Fruit fly (Drosophila melanogaster) whole organism, embryonic: ENCODE measurements around the gene Nepl18.

Source experiments
- BEAF-32 ChIP-seq: fragments of 200-800 bp; sonication (Bioruptor generic); optimal IDR thresholded peaks from 3 replicates; lab custom pipeline; 2017; ENCODE audit warnings: missing biosample characterization, missing genetic modification characterization, mild to moderate bottlenecking, moderate library complexity, missing genetic modification reagents
- Bgb ChIP-seq: fragments of 200-800 bp; sonication (Bioruptor generic); IDR thresholded peaks from 2 replicates; pipeline ENCODE4 v1.3.6; 2022; ENCODE audit warnings: missing biosample characterization, missing genetic modification characterization; ENCODE audit not compliant: partially characterized antibody
- BtbVII ChIP-seq: fragments of 200-800 bp; sonication (Bioruptor generic); optimal IDR thresholded peaks from 3 replicates; lab custom pipeline; 2017; ENCODE audit warnings: missing biosample characterization, mild to moderate bottlenecking, missing genetic modification characterization
- C15 ChIP-seq: fragments of 200-800 bp; sonication (Bioruptor generic); IDR thresholded peaks from 3 replicates; pipeline ENCODE4 v1.3.6; 2022; ENCODE audit warnings: missing biosample characterization, missing genetic modification characterization
- CG11093 ChIP-seq: fragments of 200-800 bp; sonication (Bioruptor generic); IDR thresholded peaks from 3 replicates; pipeline ENCODE4 v1.3.6; 2022; ENCODE audit warnings: missing biosample characterization, missing genetic modification characterization
- CG11723 ChIP-seq: fragments of 200-800 bp; sonication (Bioruptor generic); optimal IDR thresholded peaks from 2 replicates; lab custom pipeline; 2017; ENCODE audit warnings: missing biosample characterization, mild to moderate bottlenecking, missing genetic modification characterization
- CG13123 ChIP-seq: fragments of 200-800 bp; sonication (Bioruptor generic); optimal IDR thresholded peaks from 2 replicates; lab custom pipeline; 2016; ENCODE audit warnings: missing biosample characterization, missing genetic modification characterization
- CG15514 ChIP-seq: fragments of 200-800 bp; sonication (Bioruptor generic); optimal IDR thresholded peaks from 3 replicates; lab custom pipeline; 2017; ENCODE audit warnings: missing biosample characterization, missing genetic modification characterization, mild to moderate bottlenecking, moderate library complexity, missing genetic modification reagents
- CG17802 ChIP-seq: fragments of 200-800 bp; sonication (Bioruptor generic); optimal IDR thresholded peaks from 2 replicates; lab custom pipeline; 2018; ENCODE audit warnings: missing biosample characterization, mild to moderate bottlenecking, missing genetic modification characterization, moderate library complexity
- CG18011 ChIP-seq: fragments of 200-800 bp; sonication (Bioruptor generic); optimal IDR thresholded peaks from 2 replicates; lab custom pipeline; 2017; ENCODE audit warnings: missing biosample characterization, missing genetic modification characterization, mild to moderate bottlenecking, moderate library complexity, missing genotype
- CG2202 ChIP-seq: fragments of 200-800 bp; sonication (Bioruptor generic); optimal IDR thresholded peaks from 2 replicates; lab custom pipeline; 2018; ENCODE audit warnings: missing biosample characterization, mild to moderate bottlenecking, missing genetic modification characterization
- CG30403 ChIP-seq: fragments of 200-800 bp; sonication (Bioruptor generic); optimal IDR thresholded peaks from 3 replicates; lab custom pipeline; 2016; ENCODE audit warnings: missing biosample characterization, missing genetic modification characterization
- CG32772 ChIP-seq: fragments of 200-800 bp; sonication (Bioruptor generic); IDR thresholded peaks from 2 replicates; pipeline ENCODE4 v1.3.6; 2022; ENCODE audit warnings: missing biosample characterization, missing genetic modification characterization
- CG4404 ChIP-seq: fragments of 200-800 bp; sonication (Bioruptor generic); IDR thresholded peaks from 2 replicates; pipeline ENCODE4 v1.3.6; 2022; ENCODE audit warnings: missing biosample characterization, missing genetic modification characterization
- CG4617 ChIP-seq: fragments of 200-800 bp; sonication (Bioruptor generic); optimal IDR thresholded peaks from 3 replicates; lab custom pipeline; 2016; ENCODE audit warnings: missing biosample characterization, missing genetic modification characterization, borderline replicate concordance
- CG4730 ChIP-seq: fragments of 200-800 bp; sonication (Bioruptor generic); IDR thresholded peaks from 2 replicates; pipeline ENCODE4 v1.3.6; 2022; ENCODE audit warnings: missing biosample characterization, missing genetic modification characterization
- CG6765 ChIP-seq: fragments of 200-800 bp; sonication (Bioruptor generic); optimal IDR thresholded peaks from 3 replicates; lab custom pipeline; 2017; ENCODE audit warnings: missing biosample characterization, mild to moderate bottlenecking, missing genetic modification characterization
- CG7372 ChIP-seq: fragments of 200-800 bp; sonication (Bioruptor generic); IDR thresholded peaks from 2 replicates; pipeline ENCODE4 v1.3.6; 2022; ENCODE audit warnings: missing biosample characterization, missing genetic modification characterization
- CG9932 ChIP-seq: fragments of 200-800 bp; sonication (Bioruptor generic); IDR thresholded peaks from 2 replicates; pipeline ENCODE4 v1.3.6; 2022; ENCODE audit warnings: missing biosample characterization, missing genetic modification characterization
- Chrac-16 ChIP-seq: fragments of 200-800 bp; sonication (Bioruptor generic); optimal IDR thresholded peaks from 3 replicates; lab custom pipeline; 2016; ENCODE audit warnings: missing biosample characterization, missing genetic modification characterization
- CkIIα-i1 ChIP-seq: fragments of 200-800 bp; sonication (Bioruptor generic); IDR thresholded peaks from 2 replicates; pipeline ENCODE4 v1.3.6; 2022; ENCODE audit warnings: missing biosample characterization, missing genetic modification characterization
- D19B ChIP-seq: fragments of 200-800 bp; sonication (Bioruptor generic); optimal IDR thresholded peaks from 2 replicates; lab custom pipeline; 2017; ENCODE audit warnings: missing biosample characterization, mild to moderate bottlenecking, missing genetic modification characterization
- Fer3 ChIP-seq: fragments of 200-800 bp; sonication (Bioruptor generic); optimal IDR thresholded peaks from 2 replicates; lab custom pipeline; 2018; ENCODE audit warnings: missing biosample characterization, mild to moderate bottlenecking, missing genetic modification characterization, moderate library complexity
- MBD-R2 ChIP-seq: fragments of 200-800 bp; sonication (Bioruptor generic); IDR thresholded peaks from 2 replicates; pipeline ENCODE4 v1.3.6; 2022; ENCODE audit warnings: missing biosample characterization, missing genetic modification characterization
- Mad ChIP-seq: fragments of 200-800 bp; sonication (Bioruptor generic); optimal IDR thresholded peaks from 2 replicates; lab custom pipeline; 2016; ENCODE audit warnings: missing biosample characterization, missing genetic modification characterization
- Med ChIP-seq: fragments of 200-800 bp; sonication (Bioruptor generic); peaks from one replicate; lab custom pipeline; 2016; ENCODE audit warnings: missing biosample characterization, missing genetic modification characterization, mild to moderate bottlenecking, inconsistent platforms, moderate library complexity
- NfI ChIP-seq: fragments of 200-800 bp; sonication (Bioruptor generic); optimal IDR thresholded peaks from 3 replicates; lab custom pipeline; 2018; ENCODE audit warnings: missing biosample characterization, mild to moderate bottlenecking, missing genetic modification characterization, moderate library complexity
- Oli ChIP-seq: fragments of 200-800 bp; sonication (Bioruptor generic); optimal IDR thresholded peaks from 2 replicates; lab custom pipeline; 2018; ENCODE audit warnings: missing biosample characterization, mild to moderate bottlenecking, missing genetic modification characterization, moderate library complexity
- Ssrp ChIP-seq: fragments of 200-800 bp; sonication (Bioruptor generic); optimal IDR thresholded peaks from 2 replicates; lab custom pipeline; 2018; ENCODE audit warnings: missing biosample characterization, mild to moderate bottlenecking, missing genetic modification characterization, moderate library complexity
- bsh ChIP-seq, 2 experiments: fragments of 200-800 bp; sonication (Bioruptor generic); optimal IDR thresholded peaks; 2 replicates each; lab custom pipeline; 2017 to 2018; ENCODE audit warnings: mild to moderate bottlenecking in 2 of 2, missing biosample characterization in 2 of 2, missing genetic modification characterization in 2 of 2, moderate library complexity in 1 of 2
- corto ChIP-seq: fragments of 200-800 bp; sonication (Bioruptor generic); optimal IDR thresholded peaks from 2 replicates; lab custom pipeline; 2016; ENCODE audit warnings: missing biosample characterization, mild to moderate bottlenecking, missing genetic modification characterization, moderate library complexity
- crol ChIP-seq: fragments of 200-800 bp; sonication (Bioruptor generic); IDR thresholded peaks from 2 replicates; pipeline ENCODE4 v1.3.6; 2022; ENCODE audit warnings: missing biosample characterization, missing genetic modification characterization
- da ChIP-seq: fragments of 200-800 bp; sonication (Bioruptor generic); optimal IDR thresholded peaks from 2 replicates; lab custom pipeline; 2016; ENCODE audit warnings: missing biosample characterization, missing genetic modification characterization
- esg ChIP-seq: fragments of 200-800 bp; sonication (Bioruptor generic); conservative IDR thresholded peaks from 2 replicates; pipeline ENCODE4 v1.3.6; 2022; ENCODE audit warnings: missing biosample characterization, missing genetic modification characterization
- eve ChIP-seq, 2 experiments: fragments of >200 bp; optimal IDR thresholded peaks; 2 replicates each; lab custom pipeline; 2017; ENCODE audit warnings: missing biosample characterization in 2 of 2, missing genetic modification characterization in 2 of 2
- exex ChIP-seq: fragments of 200-800 bp; sonication (Bioruptor generic); optimal IDR thresholded peaks from 4 replicates; lab custom pipeline; 2018; ENCODE audit warnings: missing biosample characterization, mild to moderate bottlenecking, missing genetic modification characterization, moderate library complexity
- fd102C ChIP-seq: fragments of 200-800 bp; sonication (Bioruptor generic); optimal IDR thresholded peaks from 2 replicates; lab custom pipeline; 2018; ENCODE audit warnings: missing biosample characterization, mild to moderate bottlenecking, missing genetic modification characterization, moderate library complexity
- gsb ChIP-seq: fragments of 200-800 bp; sonication (Bioruptor generic); IDR thresholded peaks from 2 replicates; pipeline ENCODE4 v1.3.6; 2022; ENCODE audit warnings: missing biosample characterization, missing genetic modification characterization
- gt ChIP-seq: fragments of 200-800 bp; sonication (Bioruptor generic); IDR thresholded peaks from 2 replicates; pipeline ENCODE4 v1.3.6; 2022; ENCODE audit warnings: missing biosample characterization, missing genetic modification characterization
- kah ChIP-seq: fragments of 200-800 bp; sonication (Bioruptor generic); optimal IDR thresholded peaks from 2 replicates; lab custom pipeline; 2018; ENCODE audit warnings: missing biosample characterization, mild to moderate bottlenecking, missing genetic modification characterization
- lbe ChIP-seq: fragments of 200-800 bp; sonication (Bioruptor generic); optimal IDR thresholded peaks from 2 replicates; lab custom pipeline; 2016; ENCODE audit warnings: missing biosample characterization, mild to moderate bottlenecking, missing genetic modification characterization
- org-1 ChIP-seq: fragments of 200-800 bp; sonication (Bioruptor generic); optimal IDR thresholded peaks from 2 replicates; lab custom pipeline; 2017; ENCODE audit warnings: missing biosample characterization, missing genetic modification characterization
- phol ChIP-seq: fragments of 200-800 bp; sonication (Bioruptor generic); optimal IDR thresholded peaks from 3 replicates; lab custom pipeline; 2018; ENCODE audit warnings: missing biosample characterization, mild to moderate bottlenecking, missing genetic modification characterization, moderate library complexity
- pita ChIP-seq: fragments of 200-800 bp; sonication (Bioruptor generic); optimal IDR thresholded peaks from 2 replicates; lab custom pipeline; 2017; ENCODE audit warnings: missing biosample characterization, mild to moderate bottlenecking, missing genetic modification characterization
- ranshi ChIP-seq: fragments of 200-800 bp; sonication (Bioruptor generic); IDR thresholded peaks from 2 replicates; pipeline ENCODE4 v1.3.6; 2022; ENCODE audit warnings: missing biosample characterization, missing genetic modification characterization
- schlank ChIP-seq: fragments of 200-800 bp; sonication (Bioruptor generic); optimal IDR thresholded peaks from 2 replicates; lab custom pipeline; 2018; ENCODE audit warnings: missing biosample characterization, mild to moderate bottlenecking, missing genetic modification characterization
- tx ChIP-seq: fragments of 200-800 bp; sonication (Bioruptor generic); optimal IDR thresholded peaks from 2 replicates; lab custom pipeline; 2016; ENCODE audit warnings: missing biosample characterization, missing genetic modification characterization
- yki ChIP-seq: fragments of >200 bp; optimal IDR thresholded peaks from 3 replicates; lab custom pipeline; 2018
- zen2 ChIP-seq: fragments of 200-800 bp; sonication (Bioruptor generic); IDR thresholded peaks from 3 replicates; pipeline ENCODE4 v1.3.6; 2022; ENCODE audit warnings: missing biosample characterization, missing genetic modification characterization; ENCODE audit not compliant: partially characterized antibody

The Nepl18 gene

dm6 chr3R:28888561-28889426, 13.4 kb downstream of the Nepl18 start (continued):
- TF ChIP-seq CG2202 (tag; lab: Kevin White, UChicago) (no peak), NfI (GFP tag; lab: Kevin White, UChicago) (peak; percentile 88), da (GFP tag; lab: Kevin White, UChicago) (peak; percentile 33), exex (tag; lab: Kevin White, UChicago) (peak; percentile 35), Mad (GFP tag; lab: Kevin White, UChicago) (peak; percentile 79), CG18011 (GFP tag; lab: Kevin White, UChicago) (peak; percentile 60), C15 (GFP tag; lab: Robert Waterston, UW) (no peak), D19B (peak; percentile 79), eve (GFP tag; optimal IDR thresholded peaks at IDR 0.05; lab: Kevin White, UChicago) (no peak), org-1 (peak; percentile 66), crol (GFP tag; lab: Robert Waterston, UW) (no peak), CG4730 (peak; percentile 42; the same call in 1 of the 2 replicates), lbe (GFP tag; lab: Kevin White, UChicago) (peak; percentile 68), pita (GFP tag; lab: Kevin White, UChicago) (no peak), gsb (GFP tag; lab: Robert Waterston, UW) (0 out of 2 replicates have a peak, but pooled peaks have one; percentile 35), BEAF-32 (GFP tag; lab: Kevin White, UChicago) (peak; percentile 39), kah (GFP tag; lab: Kevin White, UChicago) (peak; percentile 35), BtbVII (peak; percentile 76), CG11093 (peak; percentile 63; the same call in 1 of the 3 replicates), CG30403 (GFP tag; lab: Kevin White, UChicago) (peak; percentile 89), CG32772 (peak; percentile 59), CG17802 (tag; lab: Kevin White, UChicago) (peak; percentile 70), bsh (GFP tag; optimal IDR thresholded peaks at IDR 0.05; lab: Kevin White, UChicago) (peak; percentile 39 to 72), gt (GFP tag; lab: Robert Waterston, UW) (no peak), CG7372 (GFP tag; lab: Robert Waterston, UW) (peak; percentile 73), Chrac-16 (GFP tag; lab: Kevin White, UChicago) (peak; percentile 76), zen2 (no peak), CG11723 (GFP tag; lab: Kevin White, UChicago) (peak; percentile 71), fd102C (GFP tag; lab: Kevin White, UChicago) (no peak), CG4617 (GFP tag; lab: Kevin White, UChicago) (peak; percentile 89), CG13123 (GFP tag; lab: Kevin White, UChicago) (peak; percentile 53), schlank (tag; lab: Kevin White, UChicago) (peak; percentile 70), CkIIα-i1 (GFP tag; lab: Robert Waterston, UW) (no peak), CG15514 (GFP tag; lab: Kevin White, UChicago) (peak; percentile 79), ranshi (peak; percentile 65), CG4404 (GFP tag; lab: Robert Waterston, UW) (peak; percentile 81), corto (GFP tag; lab: Kevin White, UChicago) (no peak), MBD-R2 (GFP tag; lab: Robert Waterston, UW) (peak; percentile 32), Med (GFP tag; lab: Kevin White, UChicago) (peak; percentile 98), yki (lab: Kevin White, UChicago) (no peak), CG9932 (GFP tag; lab: Robert Waterston, UW) (peak; percentile 86), CG6765 (peak; percentile 46), esg (no peak), tx (GFP tag; lab: Kevin White, UChicago) (peak; percentile 82), Oli (tag; lab: Kevin White, UChicago) (peak; percentile 41), Bgb (GFP tag; lab: Robert Waterston, UW) (no peak), Fer3 (tag; lab: Kevin White, UChicago) (peak; percentile 84), Ssrp (tag; lab: Kevin White, UChicago) (peak; percentile 64), phol (tag; lab: Kevin White, UChicago) (peak; percentile 83)
